Worm (Caenorhabditis elegans): ENCODE measurements around the gene C01C4.3.

Gene C01C4.3

DNA sequence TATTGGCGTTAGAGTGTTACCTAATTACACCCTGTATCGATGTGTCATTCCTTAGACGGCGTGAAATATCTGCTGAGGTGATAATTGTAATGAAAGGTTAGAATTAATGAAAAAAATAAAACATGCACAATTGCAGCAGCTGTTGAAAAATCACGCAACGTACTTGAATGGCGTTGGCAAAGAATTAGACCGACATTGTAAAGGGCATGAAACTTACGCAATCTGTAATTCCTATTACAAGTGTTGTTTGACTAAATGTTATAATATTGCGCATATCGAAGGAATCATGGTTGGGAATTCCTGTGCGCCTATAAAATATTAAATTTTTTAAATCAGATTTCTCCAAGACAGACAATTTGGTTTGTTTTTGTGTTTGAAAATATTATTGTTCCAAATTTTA, 37.0 kb downstream of the C01C4.3 start, which contains the start of gene tag-18:
tag-18 (minus strand) TSS at position 305 of the 400 bp plus-strand sequence.
- TF ChIP-seq hlh-11 (tag; optimal IDR thresholded peaks at IDR 0.05) (no peak), zfp-3 (GFP tag; conservative IDR thresholded peaks at IDR 0.05) (no peak), F37D6.2 (tag; optimal IDR thresholded peaks at IDR 0.05) (no peak), snpc-1.2 (GFP tag; IDR thresholded peaks at IDR 0.05) (no peak), nhr-28 (tag; optimal IDR thresholded peaks at IDR 0.05) (no peak), unc-62 (GFP tag; optimal IDR thresholded peaks at IDR 0.05 in 1 of 2) (no peak), unc-62 (tag; optimal IDR thresholded peaks at IDR 0.05) (no peak), nhr-10 (tag; optimal IDR thresholded peaks at IDR 0.05) (no peak), lir-3 (tag; optimal IDR thresholded peaks at IDR 0.05) (no peak), ctbp-1 (GFP tag; IDR thresholded peaks at IDR 0.05) (no peak), ztf-11 (tag; optimal IDR thresholded peaks at IDR 0.05) (no peak), dpl-1 (GFP tag; optimal IDR thresholded peaks at IDR 0.05) (no peak), dmd-6 (GFP tag; IDR thresholded peaks at IDR 0.05) (no peak), daf-16 (GFP tag; optimal IDR thresholded peaks at IDR 0.05) (no peak), daf-16 (tag; optimal IDR thresholded peaks at IDR 0.05) (no peak)

- TF ChIP-seq R02D3.7 (tag; optimal IDR thresholded peaks at IDR 0.05) (no peak), hif-1 (tag; optimal IDR thresholded peaks at IDR 0.05) (no peak), attf-4 (tag; optimal IDR thresholded peaks at IDR 0.05) (no peak), pha-4 (GFP tag; IDR thresholded peaks at IDR 0.05) (no peak), pha-4 (tag; optimal IDR thresholded peaks at IDR 0.05) (no peak), mxl-2 (GFP tag; conservative IDR thresholded peaks at IDR 0.05) (no peak), zfp-3 (GFP tag; conservative IDR thresholded peaks at IDR 0.05) (no peak), madf-9 (GFP tag; conservative IDR thresholded peaks at IDR 0.05) (no peak), ceh-28 (tag; optimal IDR thresholded peaks at IDR 0.05) (no peak), arid-1 (GFP tag; conservative IDR thresholded peaks at IDR 0.05) (no peak), ceh-20 (GFP tag; IDR thresholded peaks at IDR 0.05) (no peak), fkh-10 (GFP tag; optimal IDR thresholded peaks at IDR 0.05) (no peak), dmd-8 (GFP tag; IDR thresholded peaks at IDR 0.05) (no peak), hmg-1.1 (GFP tag; IDR thresholded peaks at IDR 0.05) (no peak), ceh-32 (tag; optimal IDR thresholded peaks at IDR 0.05; ENCODE audit: poor library complexity) (no peak), F10B5.3 (tag; optimal IDR thresholded peaks at IDR 0.05) (no peak), nhr-28 (tag; optimal IDR thresholded peaks at IDR 0.05) (no peak), unc-62 (GFP tag; optimal IDR thresholded peaks at IDR 0.05 in 1 of 2) (no peak), unc-62 (tag; optimal IDR thresholded peaks at IDR 0.05) (no peak), nhr-111 (GFP tag; optimal IDR thresholded peaks at IDR 0.05) (no peak), T26A8.4 (GFP tag; IDR thresholded peaks at IDR 0.05) (no peak), nhr-42 (GFP tag; IDR thresholded peaks at IDR 0.05) (no peak)
These were observed 41.9 kb downstream of the C01C4.3 start for ce11 chrX:3738617-3739016.

DNA sequence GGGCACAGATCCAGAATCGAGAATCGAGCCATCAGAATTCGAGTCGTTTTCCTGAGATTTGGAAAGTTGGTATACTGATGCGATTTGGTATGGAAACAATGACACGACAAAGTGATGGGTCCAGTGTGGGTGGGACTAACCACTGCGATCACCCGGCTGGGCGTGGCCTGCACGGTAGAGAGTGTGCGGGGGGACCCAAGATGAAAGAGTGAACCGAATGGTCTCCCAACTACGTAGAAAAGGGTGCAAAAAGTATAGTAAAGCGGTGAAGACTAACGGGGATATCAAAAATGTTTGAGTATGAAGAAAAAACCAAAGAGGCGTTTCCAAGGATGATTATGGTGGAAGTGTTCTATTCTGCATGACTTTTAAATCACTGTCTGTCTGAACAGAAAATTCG, 45.5 kb downstream of the C01C4.3 start, which contains the start of gene fkh-2:
fkh-2 (minus strand) TSS at position 101 of the 400 bp plus-strand sequence.
- TF ChIP-seq daf-16 (GFP tag; optimal IDR thresholded peaks at IDR 0.05) (no peak), daf-16 (tag; optimal IDR thresholded peaks at IDR 0.05) (no peak), F10B5.3 (tag; optimal IDR thresholded peaks at IDR 0.05) (no peak), Y48G9A.11 (GFP tag; IDR thresholded peaks at IDR 0.05) (no peak), ztf-11 (tag; optimal IDR thresholded peaks at IDR 0.05) (no peak), nhr-42 (GFP tag; IDR thresholded peaks at IDR 0.05) (no peak), aly-2 (tag; optimal IDR thresholded peaks at IDR 0.05) (no peak), nhr-237 (tag; optimal IDR thresholded peaks at IDR 0.05) (no peak), hlh-30 (tag; optimal IDR thresholded peaks at IDR 0.05; ENCODE audit: insufficient read depth) (no peak), php-3 (GFP tag; IDR thresholded peaks at IDR 0.05) (no peak), lsy-2 (tag; optimal IDR thresholded peaks at IDR 0.05) (no peak), nhr-102 (tag; optimal IDR thresholded peaks at IDR 0.05) (no peak), zfp-2 (tag; optimal IDR thresholded peaks at IDR 0.05) (no peak), nhr-28 (tag; optimal IDR thresholded peaks at IDR 0.05) (no peak), unc-130 (GFP tag; optimal IDR thresholded peaks at IDR 0.05) (no peak)
